Worm (Caenorhabditis elegans): ENCODE measurements around the gene C46C11.3.

Gene C46C11.3

DNA sequence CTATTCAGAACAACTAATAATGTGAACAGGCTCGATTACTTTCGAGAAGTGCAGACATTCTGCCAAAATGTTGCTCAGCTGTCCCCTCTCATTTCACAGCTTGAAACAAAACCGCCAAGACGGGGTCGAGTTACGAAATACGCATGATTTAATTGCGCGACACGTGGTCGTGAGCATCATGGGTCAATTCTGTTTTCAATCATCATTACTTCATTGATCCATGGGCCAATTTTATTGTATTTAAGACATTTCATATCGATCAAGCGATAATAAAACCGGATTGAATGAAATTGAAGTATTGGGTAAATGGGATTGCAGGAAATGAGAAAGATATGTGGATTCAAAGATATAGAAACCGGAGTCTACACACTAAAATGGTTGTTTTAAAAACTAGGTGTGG, 30.8 kb downstream of the C46C11.3 start:
- TF ChIP-seq dsc-1 (tag; optimal IDR thresholded peaks at IDR 0.05), result peak; percentile 93
- peak; percentile 51 for TF ChIP-seq fkh-4 (tag; optimal IDR thresholded peaks at IDR 0.05; ENCODE audit: borderline replicate concordance)
- TF ChIP-seq ama-1 (optimal IDR thresholded peaks at IDR 0.05), result no peak
- TF ChIP-seq lin-14 (GFP tag; optimal IDR thresholded peaks at IDR 0.05), result no peak

DNA sequence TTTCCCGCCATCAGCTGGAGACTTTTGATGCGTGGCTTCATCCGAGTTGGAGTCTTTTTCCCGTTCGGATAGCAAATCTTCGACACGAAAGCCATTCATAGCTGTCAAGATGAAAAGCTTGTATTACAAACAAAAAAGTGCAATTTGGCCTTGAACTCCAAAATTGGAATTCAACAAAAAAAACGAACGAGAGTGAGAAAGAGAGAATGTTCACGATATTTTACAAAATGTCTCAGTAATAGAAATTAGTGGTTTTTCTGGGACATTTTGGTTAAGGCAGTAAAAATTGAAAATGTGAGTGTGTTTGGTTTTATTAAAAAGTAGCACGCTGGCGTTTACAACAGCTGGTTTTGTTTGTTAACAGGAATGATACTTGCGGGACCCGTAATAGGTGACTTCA, 31.9 kb downstream of the C46C11.3 start, which contains the start of gene ceh-1:
ceh-1 (minus strand) TSS at position 101 of the 400 bp plus-strand sequence.
- TF ChIP-seq nhr-76 (tag; optimal IDR thresholded peaks at IDR 0.05), result no peak

DNA sequence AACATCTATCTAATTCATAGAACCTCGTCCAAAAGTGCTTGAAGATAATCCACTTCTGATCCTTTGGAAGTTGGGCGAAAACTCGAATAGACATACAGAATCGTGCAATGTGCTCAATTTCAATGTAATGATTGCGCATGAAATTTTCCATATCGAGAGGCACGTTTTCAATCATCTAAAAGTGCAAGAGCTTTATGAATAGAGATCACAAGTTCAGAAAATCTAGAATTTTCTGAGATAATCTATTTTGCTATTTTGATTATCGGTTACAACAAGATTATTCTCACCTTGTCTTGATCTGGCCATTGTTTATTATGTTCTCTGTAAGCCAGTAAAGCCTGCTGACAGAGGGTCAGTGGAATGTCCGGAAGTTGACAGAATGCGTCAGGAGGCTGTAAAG, 35.5 kb downstream of the C46C11.3 start:
- no peak for TF ChIP-seq hlh-17 (GFP tag; optimal IDR thresholded peaks at IDR 0.05; ENCODE audit: borderline replicate concordance)
- no peak for TF ChIP-seq rnt-1 (tag; optimal IDR thresholded peaks at IDR 0.05)
- peak; percentile 19 for TF ChIP-seq sox-4 (tag; optimal IDR thresholded peaks at IDR 0.05)
- no peak for TF ChIP-seq zag-1 (tag; optimal IDR thresholded peaks at IDR 0.05)
- peak; percentile 52 for TF ChIP-seq pax-3 (tag; optimal IDR thresholded peaks at IDR 0.05)
- TF ChIP-seq vab-15 (tag; optimal IDR thresholded peaks at IDR 0.05), result no peak
- TF ChIP-seq pag-3 (tag; optimal IDR thresholded peaks at IDR 0.05; ENCODE audit: borderline replicate concordance, insufficient read depth), result no peak
- no peak for TF ChIP-seq zip-4 (GFP tag; optimal IDR thresholded peaks at IDR 0.05)
- no peak for TF ChIP-seq lsy-2 (tag; optimal IDR thresholded peaks at IDR 0.05)
- no peak for TF ChIP-seq fkh-10 (GFP tag; optimal IDR thresholded peaks at IDR 0.05)
- peak; percentile 83 for TF ChIP-seq dsc-1 (tag; optimal IDR thresholded peaks at IDR 0.05)
- TF ChIP-seq hpl-2 (GFP tag; optimal IDR thresholded peaks at IDR 0.05), result no peak
- no peak for TF ChIP-seq mdl-1 (tag; optimal IDR thresholded peaks at IDR 0.05)
- no peak for TF ChIP-seq skn-1 (tag; optimal IDR thresholded peaks at IDR 0.05)
- no peak for TF ChIP-seq nhr-12 (tag; optimal IDR thresholded peaks at IDR 0.05)

DNA sequence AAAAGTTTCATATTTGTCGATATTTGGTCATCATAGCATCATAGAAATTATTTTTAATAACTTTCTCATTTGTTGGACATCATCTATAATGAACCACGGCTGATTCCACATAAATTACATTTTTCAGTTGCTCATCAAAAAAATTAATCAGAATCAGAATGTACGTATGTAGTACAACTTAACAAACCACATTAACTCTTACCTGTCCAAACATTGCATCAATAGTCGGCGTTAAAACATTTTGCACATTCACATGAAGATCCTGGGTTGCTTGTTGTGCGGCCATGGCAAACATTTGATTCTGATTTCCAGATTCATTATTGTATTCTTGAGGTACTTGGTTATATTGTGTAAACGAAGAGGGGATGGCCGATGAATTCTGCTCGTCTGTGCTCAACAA, 36.2 kb downstream of the C46C11.3 start:
- TF ChIP-seq nhr-85 (tag) (no peak), lin-39 (tag; optimal IDR thresholded peaks at IDR 0.05) (no peak), ztf-11 (tag; optimal IDR thresholded peaks at IDR 0.05) (no peak), efl-1 (optimal IDR thresholded peaks at IDR 0.05) (no peak), efl-1 (GFP tag; optimal IDR thresholded peaks at IDR 0.05 in 1 of 2) (peak in 1 of 2 experiments; percentile 92)

DNA sequence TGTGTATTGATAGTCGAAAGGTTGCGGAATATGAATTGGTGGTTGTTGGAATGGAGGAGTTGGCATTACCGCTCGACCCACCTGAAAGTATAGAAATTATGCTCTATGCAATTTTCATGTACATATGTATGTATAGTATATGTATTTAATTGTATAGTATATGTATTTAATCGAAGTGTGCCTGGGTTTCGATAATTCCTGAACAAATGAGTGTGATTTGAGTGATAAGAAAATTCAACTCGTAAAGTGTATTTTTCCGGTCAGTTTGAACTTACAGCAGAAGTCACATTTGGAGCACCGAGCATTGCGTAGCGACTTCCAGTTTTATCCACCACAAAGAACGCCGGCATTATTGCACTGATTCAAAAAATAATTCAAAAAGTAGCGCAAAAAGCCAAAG, 36.6 kb downstream of the C46C11.3 start:
- TF ChIP-seq tbx-2 (tag; optimal IDR thresholded peaks at IDR 0.05) (no peak), ces-1 (GFP tag; optimal IDR thresholded peaks at IDR 0.05) (no peak), F16B12.6 (tag; optimal IDR thresholded peaks at IDR 0.05) (no peak), pqm-1 (tag; optimal IDR thresholded peaks at IDR 0.05) (no peak), xbp-1 (tag; optimal IDR thresholded peaks at IDR 0.05) (no peak), lin-39 (tag; optimal IDR thresholded peaks at IDR 0.05) (no peak), aly-2 (tag; optimal IDR thresholded peaks at IDR 0.05) (no peak), rnt-1 (tag; optimal IDR thresholded peaks at IDR 0.05) (no peak)

DNA sequence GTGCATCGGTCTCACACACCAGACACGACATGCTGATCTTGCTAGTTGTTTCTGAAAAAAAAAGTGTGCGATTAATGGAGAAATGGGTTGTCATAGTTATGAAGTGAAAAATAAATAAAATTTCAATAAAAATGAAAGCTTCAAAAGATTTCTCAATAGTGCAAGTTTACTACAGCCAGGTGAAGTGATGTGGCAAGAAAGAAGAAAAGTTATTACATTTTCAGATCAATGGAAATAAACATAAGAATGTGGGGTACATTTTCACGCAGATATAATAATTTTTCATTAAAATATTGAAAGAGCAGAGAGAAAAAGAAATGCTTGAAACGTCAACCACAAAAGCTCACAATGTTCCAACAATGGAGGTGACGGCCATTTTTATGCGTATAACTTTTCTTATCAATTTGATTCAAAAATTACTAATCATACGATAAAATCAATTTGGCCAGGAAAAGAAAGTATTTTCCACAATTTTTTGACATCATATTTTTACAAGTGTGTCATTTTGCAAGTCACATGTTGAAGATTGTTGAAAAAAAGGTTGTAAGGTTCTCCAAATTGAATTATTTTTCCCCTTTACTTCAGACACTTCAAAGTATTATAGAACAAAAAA, 38.2 kb downstream of the C46C11.3 start, which contains the start of gene nhr-45:
nhr-45 (minus strand) TSS at position 51 of the 613 bp plus-strand sequence.
- TF ChIP-seq dpl-1 (GFP tag; optimal IDR thresholded peaks at IDR 0.05), result no peak
- no peak for TF ChIP-seq efl-1 (optimal IDR thresholded peaks at IDR 0.05)
- TF ChIP-seq efl-1 (GFP tag; optimal IDR thresholded peaks at IDR 0.05 in 1 of 2), result peak in 1 of 2 experiments; percentile 87
- peak; percentile 61 for TF ChIP-seq fkh-10 (GFP tag; optimal IDR thresholded peaks at IDR 0.05)
- peak; percentile 33 for TF ChIP-seq lin-14 (GFP tag; optimal IDR thresholded peaks at IDR 0.05)
